1 fruit fly cellular context compared by ENCODE assay signal in genomic region chr3L:5845466-5845865, dm6.
TF ChIP-seq lines count a peak whose summit lies in the region.

vn (minus strand) TSS chr3L:5845664.

TF ChIP-seq in whole organism, embryonic, 481 proteins besides CTCF, POLR2A, EP300 and RAD21 (continued from another document):
- TF ChIP-seq Rfx (GFP tag; IDR thresholded peaks at IDR 0.05; lab: Robert Waterston, UW) (no peak), Nf-YC (tag; optimal IDR thresholded peaks at IDR 0.05; lab: Kevin White, UChicago) (peak; percentile 80), CG7745 (tag; optimal IDR thresholded peaks at IDR 0.05; lab: Kevin White, UChicago) (peak; percentile 38), z (GFP tag; IDR thresholded peaks at IDR 0.05; lab: Robert Waterston, UW) (peak; percentile 100), CG15601 (tag; optimal IDR thresholded peaks at IDR 0.05; lab: Kevin White, UChicago) (no peak), CG18619 (GFP tag; optimal IDR thresholded peaks at IDR 0.05; lab: Kevin White, UChicago) (no peak), gt (GFP tag; IDR thresholded peaks at IDR 0.05; lab: Robert Waterston, UW) (no peak), NFAT (GFP tag; IDR thresholded peaks at IDR 0.05; lab: Robert Waterston, UW) (0 out of 2 replicates have a peak, but pooled peaks have one; percentile 12), Hr3 (GFP tag; optimal IDR thresholded peaks at IDR 0.05; lab: Kevin White, UChicago) (no peak), sens (GFP tag; lab: Kevin White, UChicago) (peak; percentile 49), unc-4 (GFP tag; IDR thresholded peaks at IDR 0.05; lab: Robert Waterston, UW; ENCODE audit: partially characterized antibody) (0 out of 2 replicates have a peak, but pooled peaks have one; percentile 25), sd (tag; optimal IDR thresholded peaks at IDR 0.05; lab: Kevin White, UChicago) (peak; percentile 79), CG7786 (GFP tag; optimal IDR thresholded peaks at IDR 0.05; lab: Kevin White, UChicago) (no peak), zfh1 (GFP tag; IDR thresholded peaks at IDR 0.05; lab: Robert Waterston, UW) (0 out of 3 replicates have a peak, but pooled peaks have one; percentile 28), Scr (GFP tag; IDR thresholded peaks at IDR 0.05; lab: Robert Waterston, UW; ENCODE audit: partially characterized antibody) (peak; percentile 50; the same call in 1 of the 2 replicates), Lhr (GFP tag; optimal IDR thresholded peaks at IDR 0.05; lab: Kevin White, UChicago) (no peak), CG42726 (GFP tag; IDR thresholded peaks at IDR 0.05; lab: Robert Waterston, UW; ENCODE audit: partially characterized antibody) (peak; percentile 56; the same call in 1 of the 2 replicates), wek (GFP tag; optimal IDR thresholded peaks at IDR 0.05; lab: Kevin White, UChicago) (no peak), Hr39 (optimal IDR thresholded peaks at IDR 0.05; lab: Kevin White, UChicago) (no peak), CG9797 (GFP tag; optimal IDR thresholded peaks at IDR 0.05; lab: Kevin White, UChicago) (no peak), lab (GFP tag; optimal IDR thresholded peaks at IDR 0.05; lab: Kevin White, UChicago) (peak; percentile 16), kni (GFP tag; optimal IDR thresholded peaks at IDR 0.05; lab: Kevin White, UChicago) (peak; percentile 41), CG4854 (GFP tag; optimal IDR thresholded peaks at IDR 0.05; lab: Kevin White, UChicago) (no peak), CG17328 (GFP tag; IDR thresholded peaks at IDR 0.05; lab: Robert Waterston, UW) (no peak), fd102C (GFP tag; optimal IDR thresholded peaks at IDR 0.05; lab: Kevin White, UChicago) (no peak), HmgZ (tag; optimal IDR thresholded peaks at IDR 0.05; lab: Kevin White, UChicago) (peak; percentile 17), CG8290 (GFP tag; optimal IDR thresholded peaks at IDR 0.05; lab: Kevin White, UChicago) (no peak), CG8290 (tag; optimal IDR thresholded peaks at IDR 0.05; lab: Kevin White, UChicago) (peak in 1 of 2 experiments; percentile 52), CG8924 (tag; optimal IDR thresholded peaks at IDR 0.05; lab: Kevin White, UChicago) (peak; percentile 30), Ets97D (GFP tag; optimal IDR thresholded peaks at IDR 0.05; lab: Kevin White, UChicago) (no peak), amos (GFP tag; IDR thresholded peaks at IDR 0.05; lab: Robert Waterston, UW; ENCODE audit: partially characterized antibody) (peak; percentile 50; the same call in 1 of the 2 replicates), chn (GFP tag; optimal IDR thresholded peaks at IDR 0.05; lab: Kevin White, UChicago) (no peak), croc (GFP tag; conservative IDR thresholded peaks at IDR 0.05; lab: Robert Waterston, UW) (no peak), crc (GFP tag; optimal IDR thresholded peaks at IDR 0.05; lab: Kevin White, UChicago) (no peak), CG9437 (GFP tag; optimal IDR thresholded peaks at IDR 0.05; lab: Kevin White, UChicago) (peak; percentile 16), zf30C (GFP tag; optimal IDR thresholded peaks at IDR 0.05; lab: Kevin White, UChicago) (peak; percentile 6), tgo (GFP tag; IDR thresholded peaks at IDR 0.05; lab: Robert Waterston, UW) (no peak), CG31224 (GFP tag; IDR thresholded peaks at IDR 0.05; lab: Robert Waterston, UW) (no peak), Opbp (GFP tag; IDR thresholded peaks at IDR 0.05; lab: Robert Waterston, UW; ENCODE audit: partially characterized antibody) (peak; percentile 76; the same call in 2 of the 3 replicates), CG6791 (GFP tag; IDR thresholded peaks at IDR 0.05; lab: Robert Waterston, UW; ENCODE audit: partially characterized antibody) (peak; percentile 69; the same call in 2 of the 3 replicates), CG2712 (tag; optimal IDR thresholded peaks at IDR 0.05; lab: Kevin White, UChicago) (peak; percentile 14), oc (tag; optimal IDR thresholded peaks at IDR 0.05; lab: Kevin White, UChicago) (no peak), ara (GFP tag; IDR thresholded peaks at IDR 0.05; lab: Robert Waterston, UW) (no peak), pros (GFP tag; optimal IDR thresholded peaks at IDR 0.05; lab: Kevin White, UChicago) (peak; percentile 34), jing (GFP tag; optimal IDR thresholded peaks at IDR 0.05; lab: Kevin White, UChicago) (no peak), CG32532 (GFP tag; IDR thresholded peaks at IDR 0.05; lab: Robert Waterston, UW) (0 out of 2 replicates have a peak, but pooled peaks have one; percentile 30), grn (GFP tag; optimal IDR thresholded peaks at IDR 0.05; lab: Kevin White, UChicago) (no peak), NfI (GFP tag; optimal IDR thresholded peaks at IDR 0.05; lab: Kevin White, UChicago) (peak; percentile 18), Hmr (GFP tag; optimal IDR thresholded peaks at IDR 0.05; lab: Kevin White, UChicago) (no peak), Usf (GFP tag; optimal IDR thresholded peaks at IDR 0.05; lab: Kevin White, UChicago) (no peak), CG16813 (GFP tag; IDR thresholded peaks at IDR 0.05; lab: Robert Waterston, UW; ENCODE audit: partially characterized antibody) (no peak), nerfin-1 (tag; optimal IDR thresholded peaks at IDR 0.05; lab: Kevin White, UChicago) (peak; percentile 18), CG14860 (GFP tag; IDR thresholded peaks at IDR 0.05; lab: Robert Waterston, UW; ENCODE audit: partially characterized antibody) (no peak), CG1529 (GFP tag; optimal IDR thresholded peaks at IDR 0.05; lab: Kevin White, UChicago) (no peak), CG7987 (GFP tag; optimal IDR thresholded peaks at IDR 0.05; lab: Kevin White, UChicago) (peak; percentile 6), Sox102F (GFP tag; optimal IDR thresholded peaks at IDR 0.05; lab: Kevin White, UChicago) (no peak), CG8089 (GFP tag; optimal IDR thresholded peaks at IDR 0.05; lab: Kevin White, UChicago) (no peak), CG10209 (GFP tag; optimal IDR thresholded peaks at IDR 0.05; lab: Kevin White, UChicago) (no peak), ato (GFP tag; IDR thresholded peaks at IDR 0.05; lab: Robert Waterston, UW; ENCODE audit: partially characterized antibody) (peak; percentile 40; the same call in 1 of the 2 replicates), Sry-β (GFP tag; optimal IDR thresholded peaks at IDR 0.05; lab: Kevin White, UChicago) (no peak), Adf1 (GFP tag; IDR thresholded peaks at IDR 0.05; lab: Robert Waterston, UW) (peak; percentile 51; the same call in 1 of the 2 replicates), sob (GFP tag; IDR thresholded peaks at IDR 0.05; lab: Robert Waterston, UW) (peak; percentile 25; the same call in 1 of the 2 replicates), CG2129 (GFP tag; IDR thresholded peaks at IDR 0.05; lab: Robert Waterston, UW; ENCODE audit: partially characterized antibody) (no peak), salm (tag; optimal IDR thresholded peaks at IDR 0.05; lab: Kevin White, UChicago) (no peak), crol (GFP tag; IDR thresholded peaks at IDR 0.05; lab: Robert Waterston, UW) (no peak; the same call in 1 of the 2 replicates), CG17385 (GFP tag; optimal IDR thresholded peaks at IDR 0.05; lab: Kevin White, UChicago) (peak; percentile 2), grau (tag; optimal IDR thresholded peaks at IDR 0.05; lab: Kevin White, UChicago) (peak; percentile 20), Drgx (GFP tag; IDR thresholded peaks at IDR 0.05; lab: Robert Waterston, UW) (peak; percentile 53), lola (GFP tag; optimal IDR thresholded peaks at IDR 0.05; lab: Kevin White, UChicago) (no peak), CG11696 (GFP tag; IDR thresholded peaks at IDR 0.05; lab: Robert Waterston, UW) (no peak), CG11398 (GFP tag; optimal IDR thresholded peaks at IDR 0.05; lab: Kevin White, UChicago) (no peak), CG13287 (GFP tag; IDR thresholded peaks at IDR 0.05; lab: Robert Waterston, UW; ENCODE audit: partially characterized antibody) (peak; percentile 66), CG10959 (GFP tag; IDR thresholded peaks at IDR 0.05; lab: Robert Waterston, UW) (no peak), row (GFP tag; IDR thresholded peaks at IDR 0.05; lab: Robert Waterston, UW) (peak; percentile 13; the same call in 1 of the 3 replicates), her (GFP tag; optimal IDR thresholded peaks at IDR 0.05; lab: Kevin White, UChicago) (peak; percentile 10), Bgb (GFP tag; IDR thresholded peaks at IDR 0.05; lab: Robert Waterston, UW; ENCODE audit: partially characterized antibody) (peak; percentile 76), caup (GFP tag; optimal IDR thresholded peaks at IDR 0.05; lab: Kevin White, UChicago; ENCODE audit: severe bottlenecking) (no peak), h (optimal IDR thresholded peaks at IDR 0.05; lab: Kevin White, UChicago) (no peak), CG10431 (GFP tag; optimal IDR thresholded peaks at IDR 0.05; lab: Kevin White, UChicago) (no peak), HLH4C (GFP tag; IDR thresholded peaks at IDR 0.05; lab: Robert Waterston, UW; ENCODE audit: partially characterized antibody) (peak; percentile 52; the same call in 1 of the 3 replicates), CG13624 (GFP tag; optimal IDR thresholded peaks at IDR 0.05; lab: Kevin White, UChicago) (peak; percentile 17), al (GFP tag; IDR thresholded peaks at IDR 0.05; lab: Robert Waterston, UW) (no peak), Meics (GFP tag; optimal IDR thresholded peaks at IDR 0.05; lab: Kevin White, UChicago) (no peak), B-H1 (GFP tag; IDR thresholded peaks at IDR 0.05; lab: Robert Waterston, UW) (no peak), Jarid2 (GFP tag; optimal IDR thresholded peaks at IDR 0.05; lab: Kevin White, UChicago) (peak; percentile 96), CG3995 (GFP tag; optimal IDR thresholded peaks at IDR 0.05; lab: Kevin White, UChicago) (no peak), D (optimal IDR thresholded peaks at IDR 0.05; lab: Kevin White, UChicago) (no peak), D (GFP tag; optimal IDR thresholded peaks at IDR 0.05; lab: Kevin White, UChicago) (no peak), CG4707 (GFP tag; optimal IDR thresholded peaks at IDR 0.05; lab: Kevin White, UChicago) (no peak), ranshi (GFP tag; IDR thresholded peaks at IDR 0.05; lab: Robert Waterston, UW) (peak; percentile 15; the same call in 1 of the 2 replicates), so (GFP tag; IDR thresholded peaks at IDR 0.05; lab: Robert Waterston, UW) (peak; percentile 48; the same call in 1 of the 3 replicates), Xbp1 (GFP tag; optimal IDR thresholded peaks at IDR 0.05; lab: Kevin White, UChicago) (no peak), CG17802 (tag; optimal IDR thresholded peaks at IDR 0.05; lab: Kevin White, UChicago) (no peak), sqz (GFP tag; optimal IDR thresholded peaks at IDR 0.05; lab: Kevin White, UChicago) (no peak)
TF ChIP-seq in whole organism, embryonic: peak in this region for 76.
